Worm (Caenorhabditis elegans) whole organism, young adult: ENCODE measurements around the gene utp-20.
A peak's percentile ranks its signal among the peaks of the same experiment; 100 is the strongest.

Source experiments
- akir-1 ChIP-seq: fragments of 200-800 bp; sonication (Bioruptor generic); optimal IDR thresholded peaks from 2 replicates; lab custom pipeline; 2018; ENCODE audit warnings: mild to moderate bottlenecking, missing genetic modification characterization, moderate library complexity, missing compliant biosample characterization
- ama-1 ChIP-seq, 3 experiments: fragments of 150-350 bp in 1 of 3; sonication (generic microtip) in 2 of 3; optimal IDR thresholded peaks; 2 replicates each; lab custom pipeline; 2014 to 2018; ENCODE audit warnings: missing biosample characterization in 2 of 3, missing genetic modification characterization in 2 of 3, missing genetic modification reagents in 2 of 3
- ceh-27 ChIP-seq: fragments of 200-800 bp; sonication (Bioruptor generic); optimal IDR thresholded peaks from 2 replicates; lab custom pipeline; 2018; ENCODE audit warnings: mild to moderate bottlenecking, missing genetic modification characterization, moderate library complexity, missing compliant biosample characterization
- chd-7 ChIP-seq: sonication (generic microtip); optimal IDR thresholded peaks from 2 replicates; lab custom pipeline; 2016; ENCODE audit warnings: mild to moderate bottlenecking, missing genetic modification characterization, moderate library complexity, missing compliant biosample characterization
- hmg-1.2 ChIP-seq: fragments of 200-800 bp; sonication (Bioruptor generic); IDR thresholded peaks from 2 replicates; pipeline ENCODE4 v1.3.6; 2022; ENCODE audit warnings: missing genetic modification reagents, missing genetic modification characterization, missing compliant biosample characterization
- hrde-1 ChIP-seq: sonication (generic microtip); optimal IDR thresholded peaks from 2 replicates; lab custom pipeline; 2016; ENCODE audit warnings: missing genetic modification characterization, mild to moderate bottlenecking, missing compliant biosample characterization, moderate library complexity, missing genotype, missing genetic modification reagents, borderline replicate concordance
- hsf-1 ChIP-seq: fragments of 200-800 bp; sonication (Bioruptor generic); IDR thresholded peaks from 2 replicates; pipeline ENCODE4 v1.3.6; 2022; ENCODE audit warnings: missing genetic modification reagents, missing genetic modification characterization, missing compliant biosample characterization
- lin-26 ChIP-seq: fragments of 200-800 bp; sonication (Bioruptor generic); IDR thresholded peaks from 2 replicates; pipeline ENCODE4 v1.3.6; 2022; ENCODE audit warnings: missing genetic modification reagents, missing genetic modification characterization, missing compliant biosample characterization
- lsy-27 ChIP-seq: sonication (generic microtip); optimal IDR thresholded peaks from 2 replicates; lab custom pipeline; 2017; ENCODE audit warnings: missing genetic modification characterization, mild to moderate bottlenecking, missing compliant biosample characterization, antibody characterized with exemption, missing genotype, borderline replicate concordance; ENCODE audit not compliant: insufficient read depth
- sea-2 ChIP-seq: fragments of 200-800 bp; sonication (Bioruptor generic); IDR thresholded peaks from 2 replicates; pipeline ENCODE4 v1.3.6; 2022; ENCODE audit warnings: missing genetic modification characterization, missing compliant biosample characterization
- unc-62 ChIP-seq: fragments of 150-350 bp; optimal IDR thresholded peaks from 2 replicates; lab custom pipeline; 2014; ENCODE audit warnings: missing biosample characterization, missing genetic modification reagents, missing genetic modification characterization
- zfh-2 ChIP-seq: fragments of 200-800 bp; sonication (Bioruptor generic); conservative IDR thresholded peaks from 2 replicates; pipeline ENCODE4 v1.3.6; 2022; ENCODE audit warnings: missing genetic modification reagents, missing genetic modification characterization, missing compliant biosample characterization

- 0 out of 2 replicates have a peak, but pooled peaks have one; percentile 19 for TF ChIP-seq lin-26
- TF ChIP-seq unc-62 (GFP tag; lab: Kevin White, UChicago), result no peak
- TF ChIP-seq hrde-1 (tag; lab: Kevin White, UChicago), result no peak
- TF ChIP-seq chd-7 (tag; lab: Kevin White, UChicago), result no peak
- no peak for TF ChIP-seq ama-1 (optimal IDR thresholded peaks at IDR 0.05; lab: Kevin White, UChicago)
- no peak for TF ChIP-seq ama-1 (GFP tag; optimal IDR thresholded peaks at IDR 0.05; lab: Kevin White, UChicago)
- no peak for TF ChIP-seq lsy-27 (tag; lab: Kevin White, UChicago)
- no peak for TF ChIP-seq zfh-2
- no peak for TF ChIP-seq akir-1
- TF ChIP-seq ceh-27 (GFP tag; lab: Kevin White, UChicago), result no peak
- TF ChIP-seq hmg-1.2 (GFP tag; lab: Robert Waterston, UW), result no peak
- no peak for TF ChIP-seq hsf-1 (GFP tag; lab: Robert Waterston, UW)
- no peak for TF ChIP-seq sea-2
These were observed 53.2 kb downstream of the utp-20 start, which contains the start of gene vps-32.1 for ce11 chrII:6589408-6589807.
